Worm (Caenorhabditis elegans): ENCODE data around the gene tag-297.

tag-297 gene

DNA sequence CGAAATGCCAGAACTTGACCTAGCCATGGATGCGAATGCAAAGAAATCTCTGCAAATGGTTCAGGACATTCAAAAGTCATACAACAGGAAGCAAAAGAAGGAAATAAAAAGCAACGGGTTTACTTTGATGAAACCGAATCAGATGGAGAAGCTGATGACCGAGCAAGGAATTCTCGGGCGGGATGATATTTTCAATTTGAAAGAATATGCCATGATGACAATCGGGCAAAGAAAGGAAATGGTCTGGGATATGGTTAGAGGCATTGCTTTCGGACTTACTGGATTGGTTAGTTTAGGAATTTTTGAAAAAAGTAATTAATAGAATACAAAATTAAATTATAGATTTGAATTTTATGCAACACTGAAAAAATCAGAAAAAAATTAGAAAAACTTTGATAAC, 6.7 kb upstream of the tag-297 start:
- TF ChIP-seq unc-39 (tag; optimal IDR thresholded peaks at IDR 0.05) (no peak), ztf-4 (tag; optimal IDR thresholded peaks at IDR 0.05) (no peak), nhr-77 (tag; optimal IDR thresholded peaks at IDR 0.05) (no peak)

DNA sequence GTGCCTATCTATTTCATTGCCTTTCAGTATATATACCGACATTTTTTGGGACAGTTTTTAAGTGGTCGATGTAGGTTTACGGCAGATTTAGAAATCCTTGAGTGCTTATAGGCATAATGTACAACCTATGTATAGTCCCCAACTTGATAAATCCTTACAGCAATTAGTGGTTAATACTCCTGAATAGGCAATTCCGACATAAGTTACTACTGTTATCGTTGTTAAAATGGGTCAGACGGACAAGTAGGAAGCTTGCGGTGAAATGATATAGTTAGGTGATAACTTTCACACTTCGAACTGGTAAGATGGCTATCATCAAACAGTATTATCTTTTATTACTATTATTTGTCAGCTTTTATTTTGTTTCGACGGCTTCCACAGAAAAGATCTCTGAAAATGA, 4.7 kb upstream of the tag-297 start, which contains the start of gene mltn-10:
Gene mltn-10, plus strand, starts transcription at position 301 of the 400 bp plus-strand sequence.
- TF ChIP-seq nhr-77 (tag; optimal IDR thresholded peaks at IDR 0.05) (no peak), nhr-237 (tag; optimal IDR thresholded peaks at IDR 0.05) (no peak), nhr-129 (tag; optimal IDR thresholded peaks at IDR 0.05) (no peak), blmp-1 (tag; optimal IDR thresholded peaks at IDR 0.05; ENCODE audit: insufficient read depth) (no peak), snpc-4 (tag; optimal IDR thresholded peaks at IDR 0.05) (no peak), unc-39 (tag; optimal IDR thresholded peaks at IDR 0.05) (no peak), nhr-11 (tag; optimal IDR thresholded peaks at IDR 0.05) (no peak), gmeb-1 (tag; optimal IDR thresholded peaks at IDR 0.05) (no peak), nhr-21 (tag; optimal IDR thresholded peaks at IDR 0.05) (no peak), lsy-2 (tag; optimal IDR thresholded peaks at IDR 0.05) (no peak), aly-2 (tag; optimal IDR thresholded peaks at IDR 0.05) (no peak), zag-1 (tag; optimal IDR thresholded peaks at IDR 0.05) (no peak), fos-1 (tag; optimal IDR thresholded peaks at IDR 0.05) (no peak), lin-13 (GFP tag; optimal IDR thresholded peaks at IDR 0.05) (no peak)

DNA sequence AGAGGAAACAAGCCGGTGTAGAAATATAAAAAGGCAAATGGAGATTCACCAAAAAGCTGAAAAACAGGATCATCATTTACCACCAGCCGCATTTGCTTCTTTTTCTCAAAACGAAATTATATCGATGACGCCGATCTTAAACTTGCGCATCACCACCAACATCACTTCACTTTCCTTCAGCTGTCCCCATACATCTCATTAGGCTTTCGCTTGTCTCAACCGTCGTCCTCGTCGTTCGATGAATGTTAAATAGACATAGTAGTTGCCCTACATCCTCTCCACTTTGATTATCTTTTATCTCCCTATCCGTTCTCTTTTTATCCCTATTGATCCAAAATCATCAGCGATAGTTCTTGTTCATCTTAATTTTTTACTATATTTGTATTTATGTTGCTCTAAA, 547 bp upstream of the tag-297 start:
- no peak for TF ChIP-seq sma-9 (GFP tag; optimal IDR thresholded peaks at IDR 0.05)
- TF ChIP-seq sma-9 (tag; optimal IDR thresholded peaks at IDR 0.05) = no peak
- peak; percentile 52 for TF ChIP-seq blmp-1 (tag; optimal IDR thresholded peaks at IDR 0.05; ENCODE audit: insufficient read depth)

DNA sequence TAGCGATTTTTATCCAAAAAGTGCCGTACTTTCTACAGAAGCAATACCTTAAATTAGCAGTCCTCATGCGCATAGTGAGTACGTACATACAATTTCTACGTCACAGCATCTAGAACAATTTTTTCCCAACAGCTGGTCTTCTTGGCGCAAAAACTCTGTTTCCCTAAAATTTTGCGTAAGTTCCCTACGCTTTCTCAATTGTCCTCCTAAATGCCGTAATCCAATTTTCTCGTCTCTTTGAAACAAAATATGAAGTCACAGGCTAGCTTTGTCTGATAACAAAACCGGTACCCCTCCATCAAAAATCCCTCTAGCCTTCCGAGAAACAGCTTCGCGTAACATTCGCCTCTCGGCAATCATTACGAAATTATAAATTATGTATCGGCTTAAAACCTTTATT, 5.4 kb downstream of the tag-297 start, which contains the start of gene C38C6.3:
Gene C38C6.3, plus strand, starts transcription at position 301 of the 400 bp plus-strand sequence.
- no peak for TF ChIP-seq nhr-12 (tag; optimal IDR thresholded peaks at IDR 0.05)
- no peak for TF ChIP-seq ztf-1 (GFP tag; conservative IDR thresholded peaks at IDR 0.05)
- no peak for TF ChIP-seq nhr-21 (tag; optimal IDR thresholded peaks at IDR 0.05)
- no peak for TF ChIP-seq C34F6.9 (tag; optimal IDR thresholded peaks at IDR 0.05)
- no peak for TF ChIP-seq unc-62 (GFP tag; optimal IDR thresholded peaks at IDR 0.05)

ce11 chrII:14634042-14634441, 6.6 kb downstream of the tag-297 start:
- TF ChIP-seq peb-1 (tag; optimal IDR thresholded peaks at IDR 0.05) = no peak
- TF ChIP-seq Y55F3AM.14 (GFP tag; optimal IDR thresholded peaks at IDR 0.05) = no peak
- TF ChIP-seq unc-55 (GFP tag; optimal IDR thresholded peaks at IDR 0.05) = no peak

DNA sequence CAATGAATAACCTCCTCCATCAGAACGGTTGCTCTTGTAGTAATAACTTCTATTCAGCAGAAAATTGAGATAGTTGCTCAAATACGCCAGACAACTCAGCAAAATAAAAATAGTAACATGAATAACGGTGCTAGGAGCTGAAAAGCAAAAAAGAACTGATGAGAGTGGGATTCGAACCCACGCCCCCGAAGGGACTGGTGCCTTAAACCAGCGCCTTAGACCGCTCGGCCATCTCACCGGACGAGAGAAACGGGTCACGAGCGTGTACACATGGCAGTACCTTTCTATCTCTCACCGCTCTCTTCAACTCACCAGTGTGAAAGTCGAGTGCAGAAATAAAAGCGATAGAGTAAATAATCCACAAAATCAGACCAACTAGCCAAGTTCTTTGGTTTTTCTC, 7.7 kb downstream of the tag-297 start:
- TF ChIP-seq gmeb-1 (tag; optimal IDR thresholded peaks at IDR 0.05) = peak; percentile 43
- no peak for TF ChIP-seq mab-5 (tag; optimal IDR thresholded peaks at IDR 0.05)
- TF ChIP-seq sma-9 (GFP tag; optimal IDR thresholded peaks at IDR 0.05) = peak; percentile 61
- TF ChIP-seq sma-9 (tag; optimal IDR thresholded peaks at IDR 0.05) = no peak
- peak; percentile 25 for TF ChIP-seq lin-11 (tag; optimal IDR thresholded peaks at IDR 0.05)
- TF ChIP-seq nhr-129 (tag; optimal IDR thresholded peaks at IDR 0.05) = peak; percentile 68
- TF ChIP-seq lin-39 (tag; optimal IDR thresholded peaks at IDR 0.05) = no peak
- TF ChIP-seq nhr-21 (tag; optimal IDR thresholded peaks at IDR 0.05) = peak; percentile 12
- TF ChIP-seq lsy-2 (tag; optimal IDR thresholded peaks at IDR 0.05) = peak in 1 of 2 experiments; percentile 8
- no peak for TF ChIP-seq unc-55 (GFP tag; optimal IDR thresholded peaks at IDR 0.05)
- TF ChIP-seq ztf-4 (tag; optimal IDR thresholded peaks at IDR 0.05) = no peak
- peak; percentile 89 for TF ChIP-seq snpc-4 (tag; optimal IDR thresholded peaks at IDR 0.05)
- no peak for TF ChIP-seq blmp-1 (tag; optimal IDR thresholded peaks at IDR 0.05; ENCODE audit: insufficient read depth)
- peak; percentile 13 for TF ChIP-seq Y55F3AM.14 (GFP tag; optimal IDR thresholded peaks at IDR 0.05)

DNA sequence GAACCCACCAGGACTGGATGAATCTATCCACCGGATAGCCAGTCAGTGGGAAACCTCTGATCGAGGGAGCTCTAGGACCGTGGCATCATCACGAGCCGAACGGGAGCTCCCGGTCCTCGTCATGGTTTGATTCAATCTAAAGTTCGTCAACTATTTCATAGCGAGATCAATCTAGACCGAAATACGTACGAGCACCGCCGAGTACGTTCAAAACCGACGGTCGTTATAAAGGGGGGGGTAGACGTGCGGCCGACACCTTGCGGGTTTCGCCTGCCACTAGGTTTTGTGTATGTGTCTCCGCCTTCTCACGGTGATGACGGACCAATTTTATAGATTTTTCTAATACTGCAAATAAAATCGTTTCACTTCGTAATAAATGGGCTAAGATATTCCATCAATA, 8.5 kb downstream of the tag-297 start:
- peak; percentile 57 for TF ChIP-seq snpc-4 (tag; optimal IDR thresholded peaks at IDR 0.05)
- peak; percentile 11 for TF ChIP-seq nhr-129 (tag; optimal IDR thresholded peaks at IDR 0.05)

ce11 chrII:14636737-14637136, 9.3 kb downstream of the tag-297 start, which contains the start of gene sre-13:
Gene sre-13 (minus strand): TSS chrII:14636837.
- TF ChIP-seq unc-55 (GFP tag; optimal IDR thresholded peaks at IDR 0.05) = no peak
- no peak for TF ChIP-seq nhr-6 (tag; optimal IDR thresholded peaks at IDR 0.05)
- no peak for TF ChIP-seq unc-39 (tag; optimal IDR thresholded peaks at IDR 0.05)
- no peak for TF ChIP-seq ztf-11 (tag; optimal IDR thresholded peaks at IDR 0.05)
- no peak for TF ChIP-seq ztf-4 (tag; optimal IDR thresholded peaks at IDR 0.05)
- TF ChIP-seq ama-1 (optimal IDR thresholded peaks at IDR 0.05) = no peak
- TF ChIP-seq ztf-1 (GFP tag; conservative IDR thresholded peaks at IDR 0.05) = no peak
- no peak for TF ChIP-seq elt-3 (tag; optimal IDR thresholded peaks at IDR 0.05)
- TF ChIP-seq lin-13 (GFP tag; optimal IDR thresholded peaks at IDR 0.05) = no peak
- no peak for TF ChIP-seq snpc-4 (tag; optimal IDR thresholded peaks at IDR 0.05)
- no peak for TF ChIP-seq elt-1 (tag; optimal IDR thresholded peaks at IDR 0.05)
- TF ChIP-seq ceh-16 (tag; optimal IDR thresholded peaks at IDR 0.05) = no peak
- TF ChIP-seq blmp-1 (tag; optimal IDR thresholded peaks at IDR 0.05; ENCODE audit: insufficient read depth) = no peak
- TF ChIP-seq nhr-237 (tag; optimal IDR thresholded peaks at IDR 0.05) = no peak
- TF ChIP-seq lin-11 (tag; optimal IDR thresholded peaks at IDR 0.05) = no peak
- no peak for TF ChIP-seq fos-1 (tag; optimal IDR thresholded peaks at IDR 0.05)
- TF ChIP-seq nhr-21 (tag; optimal IDR thresholded peaks at IDR 0.05) = no peak

Measured in whole organism, L2 larva.